Worm (Caenorhabditis elegans): ENCODE data around the gene sre-28.

The sre-28 gene

ce11 chrV:9943039-9943438 lies 1.2 kb upstream of the sre-28 start, which contains the start of gene fipr-12:
Gene fipr-12, plus strand, starts transcription at chrV:9943339.
- TF ChIP-seq alr-1 (tag; optimal IDR thresholded peaks at IDR 0.05) (no peak), sem-4 (tag; optimal IDR thresholded peaks at IDR 0.05) (no peak), ztf-1 (GFP tag; conservative IDR thresholded peaks at IDR 0.05) (no peak), unc-39 (tag; optimal IDR thresholded peaks at IDR 0.05) (no peak), mbf-1 (tag; optimal IDR thresholded peaks at IDR 0.05) (no peak), nhr-12 (tag; optimal IDR thresholded peaks at IDR 0.05) (no peak), mab-5 (tag; optimal IDR thresholded peaks at IDR 0.05) (no peak), nhr-129 (tag; optimal IDR thresholded peaks at IDR 0.05) (no peak), ztf-11 (tag; optimal IDR thresholded peaks at IDR 0.05) (no peak), peb-1 (tag; optimal IDR thresholded peaks at IDR 0.05) (no peak), egl-27 (tag; optimal IDR thresholded peaks at IDR 0.05) (no peak), zag-1 (tag; optimal IDR thresholded peaks at IDR 0.05) (no peak), ceh-82 (tag; optimal IDR thresholded peaks at IDR 0.05) (no peak), lin-11 (tag; optimal IDR thresholded peaks at IDR 0.05) (no peak), skn-1 (tag; optimal IDR thresholded peaks at IDR 0.05) (no peak), ama-1 (optimal IDR thresholded peaks at IDR 0.05) (no peak), elt-3 (tag; optimal IDR thresholded peaks at IDR 0.05) (no peak), blmp-1 (tag; optimal IDR thresholded peaks at IDR 0.05; ENCODE audit: insufficient read depth) (no peak), sma-9 (GFP tag; optimal IDR thresholded peaks at IDR 0.05) (no peak), sma-9 (tag; optimal IDR thresholded peaks at IDR 0.05) (no peak)

ce11 chrV:9948840-9949239 lies 4.6 kb downstream of the sre-28 start, which contains the start of gene nlp-58:
Gene nlp-58, minus strand, starts transcription at chrV:9948940.
- TF ChIP-seq alr-1 (tag; optimal IDR thresholded peaks at IDR 0.05), result no peak
- TF ChIP-seq elt-3 (tag; optimal IDR thresholded peaks at IDR 0.05), result no peak
- no peak for TF ChIP-seq ztf-1 (GFP tag; conservative IDR thresholded peaks at IDR 0.05)
- TF ChIP-seq ztf-11 (tag; optimal IDR thresholded peaks at IDR 0.05), result no peak
- TF ChIP-seq ceh-16 (tag; optimal IDR thresholded peaks at IDR 0.05), result no peak
- no peak for TF ChIP-seq gmeb-1 (tag; optimal IDR thresholded peaks at IDR 0.05)
- TF ChIP-seq nhr-23 (tag; optimal IDR thresholded peaks at IDR 0.05), result no peak
- no peak for TF ChIP-seq egl-27 (tag; optimal IDR thresholded peaks at IDR 0.05)
- no peak for TF ChIP-seq ama-1 (optimal IDR thresholded peaks at IDR 0.05)
- no peak for TF ChIP-seq skn-1 (tag; optimal IDR thresholded peaks at IDR 0.05)
- TF ChIP-seq F13H6.1 (tag; optimal IDR thresholded peaks at IDR 0.05), result no peak
- TF ChIP-seq lsy-2 (tag; optimal IDR thresholded peaks at IDR 0.05), result no peak
- TF ChIP-seq ceh-82 (tag; optimal IDR thresholded peaks at IDR 0.05), result no peak

- TF ChIP-seq fos-1 (tag; optimal IDR thresholded peaks at IDR 0.05) (peak; percentile 56), lin-39 (tag; optimal IDR thresholded peaks at IDR 0.05) (no peak)
Observed at ce11 chrV:9950861-9951260, 6.7 kb downstream of the sre-28 start, which contains the start of gene ttr-46. Gene ttr-46, plus strand, starts transcription at chrV:9951233.

ce11 chrV:9952396-9952795 lies 8.2 kb downstream of the sre-28 start, which contains the start of gene mam-5:
Gene mam-5, plus strand, starts transcription at chrV:9952699.
- TF ChIP-seq F13H6.1 (tag; optimal IDR thresholded peaks at IDR 0.05) (no peak), nhr-21 (tag; optimal IDR thresholded peaks at IDR 0.05) (no peak), elt-3 (tag; optimal IDR thresholded peaks at IDR 0.05) (no peak), crh-2 (tag; optimal IDR thresholded peaks at IDR 0.05) (no peak), skn-1 (tag; optimal IDR thresholded peaks at IDR 0.05) (no peak), lin-11 (tag; optimal IDR thresholded peaks at IDR 0.05) (no peak), aly-2 (tag; optimal IDR thresholded peaks at IDR 0.05) (no peak), mdl-1 (tag; optimal IDR thresholded peaks at IDR 0.05) (no peak), alr-1 (tag; optimal IDR thresholded peaks at IDR 0.05) (no peak)

ce11 chrV:9958231-9958630 lies 14.0 kb downstream of the sre-28 start, which contains the start of gene anmt-3:
Gene anmt-3, minus strand, starts transcription at chrV:9958331.
- TF ChIP-seq sem-4 (tag; optimal IDR thresholded peaks at IDR 0.05), result no peak
- no peak for TF ChIP-seq sma-3 (GFP tag; optimal IDR thresholded peaks at IDR 0.05)
- no peak for TF ChIP-seq nhr-129 (tag; optimal IDR thresholded peaks at IDR 0.05)
- TF ChIP-seq nhr-12 (tag; optimal IDR thresholded peaks at IDR 0.05), result no peak
- TF ChIP-seq nhr-11 (tag; optimal IDR thresholded peaks at IDR 0.05), result no peak
- TF ChIP-seq nhr-10 (tag; optimal IDR thresholded peaks at IDR 0.05), result no peak
- no peak for TF ChIP-seq C34F6.9 (tag; optimal IDR thresholded peaks at IDR 0.05)
- TF ChIP-seq snpc-4 (tag; optimal IDR thresholded peaks at IDR 0.05), result no peak
- no peak for TF ChIP-seq ztf-1 (GFP tag; conservative IDR thresholded peaks at IDR 0.05)
- no peak for TF ChIP-seq elt-1 (tag; optimal IDR thresholded peaks at IDR 0.05)
